Worm (Caenorhabditis elegans) whole organism, late embryonic: ENCODE results near the gene C03B1.3.

Experiments used
- ceh-45 ChIP-seq: fragments of 200-800 bp; sonication (Bioruptor generic); IDR thresholded peaks from 2 replicates; pipeline ENCODE4 v1.3.6; 2022; ENCODE audit warnings: missing genetic modification reagents, missing genetic modification characterization, missing compliant biosample characterization
- pha-4 ChIP-seq: fragments of 150-350 bp; optimal IDR thresholded peaks from 2 replicates; lab custom pipeline; 2018; ENCODE audit warnings: missing biosample characterization, missing genetic modification reagents, missing genetic modification characterization
- ref-2 ChIP-seq: sonication (generic microtip); optimal IDR thresholded peaks from 2 replicates; lab custom pipeline; 2016; ENCODE audit warnings: missing genetic modification characterization, missing compliant biosample characterization

ce11 chrX:6345785-6346184 is 20.0 kb upstream of the C03B1.3 start:
- TF ChIP-seq pha-4 (tag; lab: Kevin White, UChicago) (no peak), ref-2 (tag; lab: Kevin White, UChicago) (no peak), ceh-45 (GFP tag; lab: Robert Waterston, UW) (no peak)
